Fruit fly (Drosophila melanogaster) whole organism, embryonic: ENCODE measurements around the gene nan.

Source experiments
- Asciz ChIP-seq: fragments of 200-800 bp; sonication (Bioruptor generic); optimal IDR thresholded peaks from 2 replicates; lab custom pipeline; 2017; ENCODE audit warnings: missing biosample characterization, mild to moderate bottlenecking, missing genetic modification characterization, missing genetic modification reagents
- Bgb ChIP-seq: fragments of 200-800 bp; sonication (Bioruptor generic); IDR thresholded peaks from 2 replicates; pipeline ENCODE4 v1.3.6; 2022; ENCODE audit warnings: missing biosample characterization, missing genetic modification characterization; ENCODE audit not compliant: partially characterized antibody
- CG10267 ChIP-seq: fragments of 200-800 bp; sonication (Bioruptor generic); optimal IDR thresholded peaks from 2 replicates; lab custom pipeline; 2018; ENCODE audit warnings: missing biosample characterization, mild to moderate bottlenecking, missing genetic modification characterization, moderate library complexity
- CG10565 ChIP-seq: fragments of 200-800 bp; sonication (Bioruptor generic); optimal IDR thresholded peaks from 3 replicates; lab custom pipeline; 2016; ENCODE audit warnings: missing biosample characterization, mild to moderate bottlenecking, missing genetic modification characterization
- CG11504 ChIP-seq: fragments of 200-800 bp; sonication (Bioruptor generic); optimal IDR thresholded peaks from 3 replicates; lab custom pipeline; 2019; ENCODE audit warnings: missing biosample characterization, mild to moderate bottlenecking, missing genetic modification characterization, moderate library complexity
- CG12071 ChIP-seq: fragments of 200-800 bp; sonication (Bioruptor generic); optimal IDR thresholded peaks from 3 replicates; lab custom pipeline; 2018; ENCODE audit warnings: missing biosample characterization, mild to moderate bottlenecking, missing genetic modification characterization
- CG13287 ChIP-seq: fragments of 200-800 bp; sonication (Bioruptor generic); IDR thresholded peaks from 2 replicates; pipeline ENCODE4 v1.3.6; 2022; ENCODE audit warnings: missing biosample characterization, missing genetic modification characterization; ENCODE audit not compliant: partially characterized antibody
- CG14710 ChIP-seq: fragments of 200-800 bp; sonication (Bioruptor generic); optimal IDR thresholded peaks from 3 replicates; lab custom pipeline; 2019; ENCODE audit warnings: missing biosample characterization, mild to moderate bottlenecking, missing genetic modification characterization, moderate library complexity
- CG15269 ChIP-seq: fragments of 200-800 bp; sonication (Bioruptor generic); optimal IDR thresholded peaks from 2 replicates; lab custom pipeline; 2018; ENCODE audit warnings: missing biosample characterization, mild to moderate bottlenecking, missing genetic modification characterization, moderate library complexity
- CG16813 ChIP-seq: fragments of 200-800 bp; sonication (Bioruptor generic); IDR thresholded peaks from 3 replicates; pipeline ENCODE4 v1.3.6; 2022; ENCODE audit warnings: missing biosample characterization, missing genetic modification characterization; ENCODE audit not compliant: partially characterized antibody
- CG17186 ChIP-seq: fragments of 200-800 bp; sonication (Bioruptor generic); optimal IDR thresholded peaks from 3 replicates; lab custom pipeline; 2017; ENCODE audit warnings: missing biosample characterization, missing genetic modification reagents, missing genetic modification characterization
- CG18764 ChIP-seq: fragments of 200-800 bp; sonication (Bioruptor generic); optimal IDR thresholded peaks from 3 replicates; lab custom pipeline; 2016; ENCODE audit warnings: missing biosample characterization, missing genetic modification characterization
- CG2678 ChIP-seq: fragments of 200-800 bp; sonication (Bioruptor generic); optimal IDR thresholded peaks from 3 replicates; lab custom pipeline; 2019; ENCODE audit warnings: missing biosample characterization, mild to moderate bottlenecking, missing genetic modification characterization, moderate library complexity
- CG34224 ChIP-seq: fragments of 200-800 bp; sonication (Bioruptor generic); IDR thresholded peaks from 3 replicates; pipeline ENCODE4 v1.3.6; 2022; ENCODE audit warnings: missing biosample characterization, missing genetic modification characterization; ENCODE audit not compliant: partially characterized antibody
- CG6791 ChIP-seq: fragments of 200-800 bp; sonication (Bioruptor generic); IDR thresholded peaks from 3 replicates; pipeline ENCODE4 v1.3.6; 2022; ENCODE audit warnings: missing biosample characterization, missing genetic modification characterization; ENCODE audit not compliant: partially characterized antibody
- CG6854 ChIP-seq: fragments of 200-800 bp; sonication (Bioruptor generic); optimal IDR thresholded peaks from 3 replicates; lab custom pipeline; 2017; ENCODE audit warnings: missing biosample characterization, mild to moderate bottlenecking, missing genetic modification characterization
- CG8290 ChIP-seq, 3 experiments: fragments of 200-800 bp; sonication (Bioruptor generic); optimal IDR thresholded peaks; 2 replicates each; lab custom pipeline; 2016 to 2019; ENCODE audit warnings: missing biosample characterization in 3 of 3, missing genetic modification characterization in 3 of 3, mild to moderate bottlenecking in 2 of 3, moderate library complexity in 1 of 3
- CG8388 ChIP-seq: fragments of 200-800 bp; sonication (Bioruptor generic); optimal IDR thresholded peaks from 2 replicates; lab custom pipeline; 2019; ENCODE audit warnings: missing biosample characterization, mild to moderate bottlenecking, missing genetic modification characterization, moderate library complexity
- CG9609 ChIP-seq: fragments of 200-800 bp; sonication (Bioruptor generic); optimal IDR thresholded peaks from 3 replicates; lab custom pipeline; 2016; ENCODE audit warnings: missing biosample characterization, missing genetic modification characterization
- Doc3 ChIP-seq: fragments of 200-800 bp; sonication (Bioruptor generic); IDR thresholded peaks from 3 replicates; pipeline ENCODE4 v1.3.6; 2022; ENCODE audit warnings: missing biosample characterization, missing genetic modification characterization; ENCODE audit not compliant: partially characterized antibody
- Drgx ChIP-seq: fragments of 200-800 bp; sonication (Bioruptor generic); IDR thresholded peaks from 2 replicates; pipeline ENCODE4 v1.3.6; 2022; ENCODE audit warnings: missing biosample characterization, missing genetic modification characterization
- E2f2 ChIP-seq: fragments of 200-800 bp; sonication (Bioruptor generic); IDR thresholded peaks from 2 replicates; pipeline ENCODE4 v1.3.6; 2022; ENCODE audit warnings: missing biosample characterization, missing genetic modification characterization
- HLH3B ChIP-seq: fragments of 200-800 bp; sonication (Bioruptor generic); IDR thresholded peaks from 2 replicates; pipeline ENCODE4 v1.3.6; 2022; ENCODE audit warnings: missing biosample characterization, missing genetic modification characterization
- Pdp1 ChIP-seq, 2 experiments: fragments of 200-800 bp; sonication (Bioruptor generic); optimal IDR thresholded peaks; 3 replicates each; lab custom pipeline; 2016; ENCODE audit warnings: missing biosample characterization in 2 of 2, missing genetic modification characterization in 2 of 2, mild to moderate bottlenecking in 1 of 2, moderate library complexity in 1 of 2
- Rfx ChIP-seq: fragments of 200-800 bp; sonication (Bioruptor generic); IDR thresholded peaks from 2 replicates; pipeline ENCODE4 v1.3.6; 2022; ENCODE audit warnings: missing biosample characterization, missing genetic modification characterization
- Scr ChIP-seq: fragments of 200-800 bp; sonication (Bioruptor generic); IDR thresholded peaks from 2 replicates; pipeline ENCODE4 v1.3.6; 2022; ENCODE audit warnings: missing biosample characterization, missing genetic modification characterization; ENCODE audit not compliant: partially characterized antibody
- Stat92E ChIP-seq, 3 experiments: fragments of >200 bp in 2 of 3; fragments of 200-800 bp in 1 of 3; sonication (Bioruptor generic) in 1 of 3; optimal IDR thresholded peaks; 2 replicates each; lab custom pipeline; 2017 to 2019; ENCODE audit warnings: missing biosample characterization in 3 of 3, missing genetic modification characterization in 3 of 3, mild to moderate bottlenecking in 1 of 3, moderate library complexity in 1 of 3
- Trl ChIP-seq, 3 experiments: fragments of >200 bp in 2 of 3; fragments of 200-800 bp in 1 of 3; sonication (Bioruptor generic) in 1 of 3; optimal IDR thresholded peaks; 2 replicates in 1 of 3; 3 replicates in 2 of 3; lab custom pipeline; 2016 to 2017; ENCODE audit warnings: missing biosample characterization in 1 of 3, missing genetic modification characterization in 1 of 3
- YL-1 ChIP-seq: fragments of 200-800 bp; sonication (Bioruptor generic); optimal IDR thresholded peaks from 3 replicates; lab custom pipeline; 2017; ENCODE audit warnings: missing biosample characterization, mild to moderate bottlenecking, missing genetic modification characterization
- az2 ChIP-seq: fragments of 200-800 bp; sonication (Bioruptor generic); optimal IDR thresholded peaks from 3 replicates; lab custom pipeline; 2016; ENCODE audit warnings: missing biosample characterization, missing genetic modification characterization
- bbx ChIP-seq: fragments of 200-800 bp; sonication (Bioruptor generic); IDR thresholded peaks from 2 replicates; pipeline ENCODE4 v1.3.6; 2022; ENCODE audit warnings: missing biosample characterization, missing genetic modification characterization; ENCODE audit not compliant: partially characterized antibody
- chn ChIP-seq: fragments of 200-800 bp; sonication (Bioruptor generic); optimal IDR thresholded peaks from 2 replicates; lab custom pipeline; 2016; ENCODE audit warnings: missing biosample characterization, missing genetic modification characterization
- dmrt11E ChIP-seq: fragments of 200-800 bp; sonication (Bioruptor generic); optimal IDR thresholded peaks from 3 replicates; lab custom pipeline; 2018; ENCODE audit warnings: missing biosample characterization, mild to moderate bottlenecking, missing genetic modification characterization, moderate library complexity
- dmrt99B ChIP-seq: fragments of 200-800 bp; sonication (Bioruptor generic); optimal IDR thresholded peaks from 2 replicates; lab custom pipeline; 2018; ENCODE audit warnings: missing biosample characterization, mild to moderate bottlenecking, missing genetic modification characterization, moderate library complexity
- emc ChIP-seq: fragments of 200-800 bp; sonication (Bioruptor generic); optimal IDR thresholded peaks from 2 replicates; lab custom pipeline; 2016; ENCODE audit warnings: missing biosample characterization, missing genetic modification characterization
- exex ChIP-seq: fragments of 200-800 bp; sonication (Bioruptor generic); optimal IDR thresholded peaks from 4 replicates; lab custom pipeline; 2018; ENCODE audit warnings: missing biosample characterization, mild to moderate bottlenecking, missing genetic modification characterization, moderate library complexity
- gce ChIP-seq: fragments of 200-800 bp; sonication (Bioruptor generic); IDR thresholded peaks from 3 replicates; pipeline ENCODE4 v1.3.6; 2022; ENCODE audit warnings: missing biosample characterization, missing genetic modification characterization
- gcm2 ChIP-seq: fragments of 200-800 bp; sonication (Bioruptor generic); optimal IDR thresholded peaks from 2 replicates; lab custom pipeline; 2016; ENCODE audit warnings: missing biosample characterization, missing genetic modification characterization
- gem ChIP-seq: fragments of 200-800 bp; sonication (Bioruptor generic); optimal IDR thresholded peaks from 2 replicates; lab custom pipeline; 2019; ENCODE audit warnings: missing biosample characterization, mild to moderate bottlenecking, missing genetic modification characterization, moderate library complexity
- hkb ChIP-seq, 2 experiments: fragments of 200-800 bp in 1 of 2; fragments of >200 bp in 1 of 2; sonication (Bioruptor generic) in 1 of 2; IDR thresholded peaks in 1 of 2; optimal IDR thresholded peaks in 1 of 2; 2 replicates each; pipeline versions ENCODE4 v1.3.6 to Lab custom; 2017 to 2022; ENCODE audit warnings: missing biosample characterization in 1 of 2, missing genetic modification characterization in 1 of 2
- jing ChIP-seq: fragments of 200-800 bp; sonication (Bioruptor generic); optimal IDR thresholded peaks from 2 replicates; lab custom pipeline; 2018; ENCODE audit warnings: missing biosample characterization, mild to moderate bottlenecking, missing genetic modification characterization
- kni ChIP-seq: fragments of 200-800 bp; sonication (Bioruptor generic); optimal IDR thresholded peaks from 3 replicates; lab custom pipeline; 2017; ENCODE audit warnings: mild to moderate bottlenecking, missing biosample characterization, missing genetic modification reagents, missing genetic modification characterization
- lilli ChIP-seq: fragments of 200-800 bp; sonication (Bioruptor generic); optimal IDR thresholded peaks from 3 replicates; lab custom pipeline; 2016; ENCODE audit warnings: missing biosample characterization, missing genetic modification characterization
- row ChIP-seq: fragments of 200-800 bp; sonication (Bioruptor generic); IDR thresholded peaks from 3 replicates; pipeline ENCODE4 v1.3.6; 2022; ENCODE audit warnings: missing biosample characterization, missing genetic modification characterization
- wdn ChIP-seq: fragments of 200-800 bp; sonication (Bioruptor generic); IDR thresholded peaks from 2 replicates; pipeline ENCODE4 v1.3.6; 2022; ENCODE audit warnings: missing biosample characterization, missing genetic modification characterization
- yki ChIP-seq: fragments of >200 bp; optimal IDR thresholded peaks from 3 replicates; lab custom pipeline; 2018
- zfh1 ChIP-seq: fragments of 200-800 bp; sonication (Bioruptor generic); IDR thresholded peaks from 3 replicates; pipeline ENCODE4 v1.3.6; 2022; ENCODE audit warnings: missing biosample characterization, missing genetic modification characterization

nan gene

DNA sequence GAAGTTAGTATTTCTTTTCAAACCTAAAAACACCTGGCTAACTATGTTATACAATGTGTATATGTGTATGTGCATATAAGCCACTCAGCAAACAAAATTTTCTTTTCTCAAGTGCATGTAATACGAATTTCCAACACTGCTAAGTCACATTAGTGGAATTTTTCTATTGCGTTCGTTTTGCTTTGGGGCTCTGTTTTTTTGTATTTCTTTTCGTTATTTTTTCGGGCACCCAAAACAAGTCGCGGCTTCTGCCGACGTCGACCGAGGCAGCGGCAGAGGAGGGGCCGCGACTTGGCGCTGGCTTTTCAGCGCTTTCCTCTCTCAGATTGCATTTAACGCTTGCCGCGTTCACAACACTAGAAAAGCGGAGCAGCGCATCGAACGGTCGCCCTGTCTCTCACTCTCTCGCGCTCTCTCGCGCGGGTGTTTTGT, 30.0 kb upstream of the nan start (continued):
- TF ChIP-seq jing = no peak
- peak in 1 of 2 experiments; percentile 6 for TF ChIP-seq Pdp1 (GFP tag; optimal IDR thresholded peaks at IDR 0.05; lab: Kevin White, UChicago)
- no peak for TF ChIP-seq exex (tag; lab: Kevin White, UChicago)
- TF ChIP-seq CG2678 (tag; lab: Kevin White, UChicago) = no peak
- TF ChIP-seq CG13287 = peak; percentile 60; the same call in 1 of the 2 replicates
- TF ChIP-seq az2 (GFP tag; lab: Kevin White, UChicago) = no peak
- TF ChIP-seq chn (GFP tag; lab: Kevin White, UChicago) = no peak
- TF ChIP-seq wdn = no peak
- no peak for TF ChIP-seq hkb (optimal IDR thresholded peaks at IDR 0.05; lab: Kevin White, UChicago)
- TF ChIP-seq hkb (GFP tag; IDR thresholded peaks at IDR 0.05; lab: Robert Waterston, UW) = peak; percentile 44; the same call in 1 of the 2 replicates
- no peak for TF ChIP-seq CG6854 (GFP tag; lab: Kevin White, UChicago)
- TF ChIP-seq CG8388 = no peak
- peak; percentile 21 for TF ChIP-seq Asciz (GFP tag; lab: Kevin White, UChicago)
- no peak for TF ChIP-seq gem (tag; lab: Kevin White, UChicago)
- peak; percentile 52 for TF ChIP-seq yki
- TF ChIP-seq Trl (optimal IDR thresholded peaks at IDR 0.05; lab: Kevin White, UChicago) = peak in 1 of 2 experiments; percentile 78
- peak; percentile 57 for TF ChIP-seq Trl (GFP tag; optimal IDR thresholded peaks at IDR 0.05; lab: Kevin White, UChicago)
- TF ChIP-seq CG17186 (GFP tag; lab: Kevin White, UChicago) = no peak
- no peak for TF ChIP-seq CG10565 (GFP tag; lab: Kevin White, UChicago)
- no peak for TF ChIP-seq emc (GFP tag; lab: Kevin White, UChicago)
- peak; percentile 69 for TF ChIP-seq CG10267 (tag; lab: Kevin White, UChicago)
- peak; percentile 73 for TF ChIP-seq Drgx
- TF ChIP-seq CG16813 (GFP tag; lab: Robert Waterston, UW) = 0 out of 3 replicates have a peak, but pooled peaks have one; percentile 15
- TF ChIP-seq CG14710 = no peak
- TF ChIP-seq lilli (GFP tag; lab: Kevin White, UChicago) = no peak
- TF ChIP-seq Doc3 = peak; percentile 61; the same call in 2 of the 3 replicates
- TF ChIP-seq Bgb (GFP tag; lab: Robert Waterston, UW) = peak; percentile 27; the same call in 1 of the 2 replicates
- peak; percentile 36 for TF ChIP-seq dmrt99B
- TF ChIP-seq YL-1 = no peak
- no peak for TF ChIP-seq gcm2 (GFP tag; lab: Kevin White, UChicago)
- peak; percentile 14 for TF ChIP-seq CG18764
- peak; percentile 14 for TF ChIP-seq CG11504 (tag; lab: Kevin White, UChicago)
- TF ChIP-seq zfh1 (GFP tag; lab: Robert Waterston, UW) = no peak
- no peak for TF ChIP-seq CG12071 (GFP tag; lab: Kevin White, UChicago)
- TF ChIP-seq kni (GFP tag; lab: Kevin White, UChicago) = peak; percentile 7
- no peak for TF ChIP-seq row (GFP tag; lab: Robert Waterston, UW)
- no peak for TF ChIP-seq CG9609 (GFP tag; lab: Kevin White, UChicago)
- peak; percentile 59 for TF ChIP-seq bbx (GFP tag; lab: Robert Waterston, UW)
- TF ChIP-seq gce (GFP tag; lab: Robert Waterston, UW) = peak; percentile 30; the same call in 1 of the 3 replicates
- peak; percentile 37; the same call in 1 of the 2 replicates for TF ChIP-seq Scr (GFP tag; lab: Robert Waterston, UW)
- peak; percentile 14; the same call in 1 of the 2 replicates for TF ChIP-seq HLH3B (GFP tag; lab: Robert Waterston, UW)
- TF ChIP-seq Stat92E (GFP tag; optimal IDR thresholded peaks at IDR 0.05; lab: Kevin White, UChicago) = peak in 1 of 3 experiments; percentile 35
- TF ChIP-seq CG34224 (GFP tag; lab: Robert Waterston, UW) = peak; percentile 43; the same call in 1 of the 3 replicates
- TF ChIP-seq Rfx (GFP tag; lab: Robert Waterston, UW) = 0 out of 2 replicates have a peak, but pooled peaks have one; percentile 23
- TF ChIP-seq CG15269 (tag; lab: Kevin White, UChicago) = no peak
- peak; percentile 20 for TF ChIP-seq CG8290 (GFP tag; optimal IDR thresholded peaks at IDR 0.05; lab: Kevin White, UChicago)
- peak in 1 of 2 experiments; percentile 73 for TF ChIP-seq CG8290 (tag; optimal IDR thresholded peaks at IDR 0.05; lab: Kevin White, UChicago)
- 0 out of 2 replicates have a peak, but pooled peaks have one; percentile 18 for TF ChIP-seq E2f2 (GFP tag; lab: Robert Waterston, UW)
- TF ChIP-seq CG6791 (GFP tag; lab: Robert Waterston, UW) = peak; percentile 55; the same call in 2 of the 3 replicates
- no peak for TF ChIP-seq dmrt11E (tag; lab: Kevin White, UChicago)
